Worm (Caenorhabditis elegans) whole organism, early embryonic: ENCODE data around the gene R07H5.16.

ENCODE experiments used
- F13C5.2 ChIP-seq: sonication (generic microtip); optimal IDR thresholded peaks from 2 replicates; lab custom pipeline; 2017; ENCODE audit warnings: mild to moderate bottlenecking, missing genetic modification characterization, inconsistent platforms, missing compliant biosample characterization
- ama-1 ChIP-seq: fragments of 150-350 bp; optimal IDR thresholded peaks from 2 replicates; lab custom pipeline; 2014
- ceh-13 ChIP-seq: fragments of 200-800 bp; sonication (Bioruptor generic); optimal IDR thresholded peaks from 2 replicates; lab custom pipeline; 2018; ENCODE audit warnings: mild to moderate bottlenecking, missing genetic modification characterization, missing compliant biosample characterization
- tbx-11 ChIP-seq: fragments of 200-800 bp; sonication (Bioruptor generic); IDR thresholded peaks from 2 replicates; pipeline ENCODE4 v1.3.6; 2022; ENCODE audit warnings: missing genetic modification characterization, missing compliant biosample characterization

- TF ChIP-seq ceh-13 (GFP tag; lab: Kevin White, UChicago), result no peak
- no peak for TF ChIP-seq ama-1 (lab: Kevin White, UChicago)
- TF ChIP-seq F13C5.2, result no peak
- no peak for TF ChIP-seq tbx-11 (GFP tag; lab: Robert Waterston, UW)
Measured at ce11 chrIV:11230069-11230468, 30.9 kb downstream of the R07H5.16 start, which contains the start of gene best-7.
